Worm (Caenorhabditis elegans) whole organism, young adult: ENCODE measurements around the gene Y70C5A.2.

Experiments
- C06A6.2 ChIP-seq: fragments of 200-800 bp; sonication (Bioruptor generic); conservative IDR thresholded peaks from 2 replicates; pipeline ENCODE4 v1.3.6; 2022; ENCODE audit warnings: missing genetic modification characterization, missing compliant biosample characterization
- F33H1.4 ChIP-seq: fragments of 200-800 bp; sonication (Bioruptor generic); IDR thresholded peaks from 2 replicates; pipeline ENCODE4 v1.3.6; 2022; ENCODE audit warnings: missing genetic modification reagents, missing genetic modification characterization, missing compliant biosample characterization
- F37B4.10 ChIP-seq: fragments of 200-800 bp; sonication (Bioruptor generic); IDR thresholded peaks from 2 replicates; pipeline ENCODE4 v1.3.6; 2022; ENCODE audit warnings: missing genetic modification characterization, missing compliant biosample characterization
- F39B2.1 ChIP-seq: fragments of 200-800 bp; sonication (Bioruptor generic); IDR thresholded peaks from 2 replicates; pipeline ENCODE4 v1.3.6; 2022; ENCODE audit warnings: missing genetic modification reagents, missing genetic modification characterization, missing compliant biosample characterization
- F49E8.2 ChIP-seq: sonication (generic microtip); optimal IDR thresholded peaks from 3 replicates; lab custom pipeline; 2017; ENCODE audit warnings: missing genetic modification characterization, mild to moderate bottlenecking, missing compliant biosample characterization, antibody characterized with exemption, moderate library complexity; ENCODE audit not compliant: insufficient read depth
- F52B5.7 ChIP-seq: sonication (generic microtip); optimal IDR thresholded peaks from 2 replicates; lab custom pipeline; 2016; ENCODE audit warnings: mild to moderate bottlenecking, missing genetic modification characterization, missing compliant biosample characterization
- Y95B8A.8 ChIP-seq: fragments of 200-800 bp; sonication (Bioruptor generic); IDR thresholded peaks from 2 replicates; pipeline ENCODE4 v1.3.6; 2022; ENCODE audit warnings: missing genetic modification reagents, missing genetic modification characterization, missing compliant biosample characterization
- ama-1 ChIP-seq, 3 experiments: fragments of 150-350 bp in 1 of 3; sonication (generic microtip) in 2 of 3; optimal IDR thresholded peaks; 2 replicates each; lab custom pipeline; 2014 to 2018; ENCODE audit warnings: missing biosample characterization in 2 of 3, missing genetic modification characterization in 2 of 3, missing genetic modification reagents in 2 of 3
- aptf-3 ChIP-seq: fragments of 200-800 bp; sonication (Bioruptor generic); IDR thresholded peaks from 2 replicates; pipeline ENCODE4 v1.3.6; 2022; ENCODE audit warnings: missing genetic modification characterization, missing compliant biosample characterization
- atf-7 ChIP-seq: sonication (generic microtip); optimal IDR thresholded peaks from 2 replicates; lab custom pipeline; 2017; ENCODE audit warnings: mild to moderate bottlenecking, missing genetic modification characterization, missing compliant biosample characterization
- attf-3 ChIP-seq: fragments of 200-800 bp; sonication (Bioruptor generic); conservative IDR thresholded peaks from 2 replicates; pipeline ENCODE4 v1.3.6; 2022; ENCODE audit warnings: missing genetic modification reagents, missing genetic modification characterization, missing compliant biosample characterization
- cebp-1 ChIP-seq, 2 experiments: fragments of 200-800 bp in 1 of 2; sonication (Bioruptor generic) in 1 of 2; sonication (generic microtip) in 1 of 2; IDR thresholded peaks in 1 of 2; optimal IDR thresholded peaks in 1 of 2; 2 replicates each; pipeline versions ENCODE4 v1.3.6 to Lab custom; 2017 to 2022; ENCODE audit warnings: missing compliant biosample characterization in 2 of 2, missing genetic modification characterization in 2 of 2, mild to moderate bottlenecking in 1 of 2, missing genetic modification reagents in 1 of 2, moderate library complexity in 1 of 2
- cebp-2 ChIP-seq: fragments of 200-800 bp; sonication (Bioruptor generic); IDR thresholded peaks from 2 replicates; pipeline ENCODE4 v1.3.6; 2022; ENCODE audit warnings: missing genetic modification characterization, missing compliant biosample characterization
- ceh-100 ChIP-seq: fragments of 200-800 bp; sonication (Bioruptor generic); IDR thresholded peaks from 2 replicates; pipeline ENCODE4 v1.3.6; 2022; ENCODE audit warnings: missing genetic modification reagents, missing genetic modification characterization, missing compliant biosample characterization
- ceh-58 ChIP-seq: fragments of 200-800 bp; sonication (Bioruptor generic); IDR thresholded peaks from 2 replicates; pipeline ENCODE4 v1.3.6; 2022; ENCODE audit warnings: missing genetic modification characterization, missing compliant biosample characterization
- ceh-91 ChIP-seq: fragments of 200-800 bp; sonication (Bioruptor generic); IDR thresholded peaks from 2 replicates; pipeline ENCODE4 v1.3.6; 2022; ENCODE audit warnings: missing genetic modification reagents, missing genetic modification characterization, missing compliant biosample characterization
- chd-7 ChIP-seq: sonication (generic microtip); optimal IDR thresholded peaks from 2 replicates; lab custom pipeline; 2016; ENCODE audit warnings: mild to moderate bottlenecking, missing genetic modification characterization, moderate library complexity, missing compliant biosample characterization
- dpl-1 ChIP-seq: fragments of 150-350 bp; optimal IDR thresholded peaks from 2 replicates; lab custom pipeline; 2014; ENCODE audit warnings: missing biosample characterization, missing genetic modification reagents, missing genetic modification characterization
- efl-1 ChIP-seq: fragments of 150-350 bp; optimal IDR thresholded peaks from 2 replicates; lab custom pipeline; 2014; ENCODE audit warnings: missing biosample characterization, missing genetic modification reagents, missing genetic modification characterization
- egl-18 ChIP-seq: fragments of 200-800 bp; sonication (Bioruptor generic); IDR thresholded peaks from 2 replicates; pipeline ENCODE4 v1.3.6; 2022; ENCODE audit warnings: missing genetic modification reagents, missing genetic modification characterization, missing compliant biosample characterization
- egl-44 ChIP-seq: fragments of 200-800 bp; sonication (Bioruptor generic); IDR thresholded peaks from 2 replicates; pipeline ENCODE4 v1.3.6; 2022; ENCODE audit warnings: missing genetic modification reagents, missing genetic modification characterization, missing compliant biosample characterization
- hmg-1.2 ChIP-seq: fragments of 200-800 bp; sonication (Bioruptor generic); IDR thresholded peaks from 2 replicates; pipeline ENCODE4 v1.3.6; 2022; ENCODE audit warnings: missing genetic modification reagents, missing genetic modification characterization, missing compliant biosample characterization
- let-607 ChIP-seq, 2 experiments: fragments of 200-800 bp in 1 of 2; sonication (Bioruptor generic) in 1 of 2; sonication (generic microtip) in 1 of 2; optimal IDR thresholded peaks; 2 replicates each; lab custom pipeline; 2016 to 2018; ENCODE audit warnings: mild to moderate bottlenecking in 2 of 2, missing compliant biosample characterization in 2 of 2, missing genetic modification characterization in 2 of 2, moderate library complexity in 2 of 2, missing genotype in 1 of 2
- lsl-1 ChIP-seq: fragments of 200-800 bp; sonication (Bioruptor generic); optimal IDR thresholded peaks from 2 replicates; lab custom pipeline; 2018; ENCODE audit warnings: mild to moderate bottlenecking, missing genetic modification characterization, moderate library complexity, missing compliant biosample characterization
- lsy-27 ChIP-seq: sonication (generic microtip); optimal IDR thresholded peaks from 2 replicates; lab custom pipeline; 2017; ENCODE audit warnings: missing genetic modification characterization, mild to moderate bottlenecking, missing compliant biosample characterization, antibody characterized with exemption, missing genotype, borderline replicate concordance; ENCODE audit not compliant: insufficient read depth
- madf-3 ChIP-seq: fragments of 200-800 bp; sonication (Bioruptor generic); IDR thresholded peaks from 2 replicates; pipeline ENCODE4 v1.3.6; 2022; ENCODE audit warnings: missing genetic modification reagents, missing genetic modification characterization, missing compliant biosample characterization
- mcd-1 ChIP-seq: fragments of 200-800 bp; sonication (Bioruptor generic); IDR thresholded peaks from 2 replicates; pipeline ENCODE4 v1.3.6; 2022; ENCODE audit warnings: missing genetic modification reagents, missing genetic modification characterization, missing compliant biosample characterization
- mel-28 ChIP-seq: sonication (generic microtip); optimal IDR thresholded peaks from 2 replicates; lab custom pipeline; 2016; ENCODE audit warnings: borderline replicate concordance, mild to moderate bottlenecking, missing genetic modification characterization, missing compliant biosample characterization
- mxl-1 ChIP-seq: sonication (generic microtip); optimal IDR thresholded peaks from 2 replicates; lab custom pipeline; 2016; ENCODE audit warnings: missing genetic modification characterization, missing compliant biosample characterization
- nfya-1 ChIP-seq: sonication (generic microtip); optimal IDR thresholded peaks from 2 replicates; lab custom pipeline; 2017; ENCODE audit warnings: antibody characterized with exemption, missing compliant biosample characterization, missing genetic modification characterization, borderline replicate concordance; ENCODE audit not compliant: insufficient read depth
- rcor-1 ChIP-seq: fragments of 200-800 bp; sonication (Bioruptor generic); IDR thresholded peaks from 2 replicates; pipeline ENCODE4 v1.3.6; 2022; ENCODE audit warnings: missing genetic modification reagents, missing genetic modification characterization, missing compliant biosample characterization
- sea-2 ChIP-seq: fragments of 200-800 bp; sonication (Bioruptor generic); IDR thresholded peaks from 2 replicates; pipeline ENCODE4 v1.3.6; 2022; ENCODE audit warnings: missing genetic modification characterization, missing compliant biosample characterization
- snpc-3.4 ChIP-seq: sonication (generic microtip); optimal IDR thresholded peaks from 2 replicates; lab custom pipeline; 2017; ENCODE audit warnings: missing genetic modification characterization, mild to moderate bottlenecking, missing compliant biosample characterization, antibody characterized with exemption, moderate library complexity, missing genotype, missing genetic modification reagents
- snpc-4 ChIP-seq, 5 experiments: fragments of 150-350 bp in 1 of 5; sonication (generic microtip) in 4 of 5; optimal IDR thresholded peaks; 2 replicates each; lab custom pipeline; 2014 to 2018; ENCODE audit warnings: missing genetic modification characterization in 5 of 5, missing biosample characterization in 3 of 5, antibody characterized with exemption in 2 of 5, mild to moderate bottlenecking in 2 of 5, missing compliant biosample characterization in 2 of 5, missing genotype in 2 of 5, moderate library complexity in 2 of 5, missing genetic modification reagents in 1 of 5
- somi-1 ChIP-seq: fragments of 200-800 bp; sonication (Bioruptor generic); optimal IDR thresholded peaks from 2 replicates; lab custom pipeline; 2018; ENCODE audit warnings: mild to moderate bottlenecking, missing genetic modification characterization, missing compliant biosample characterization
- sptf-2 ChIP-seq: fragments of 200-800 bp; sonication (Bioruptor generic); optimal IDR thresholded peaks from 2 replicates; lab custom pipeline; 2018; ENCODE audit warnings: mild to moderate bottlenecking, missing genetic modification characterization, missing compliant biosample characterization
- tbp1 ChIP-seq: fragments of 200-800 bp; sonication (Bioruptor generic); optimal IDR thresholded peaks from 2 replicates; lab custom pipeline; 2018; ENCODE audit warnings: mild to moderate bottlenecking, missing genetic modification characterization, missing compliant biosample characterization
- ztf-28 ChIP-seq: fragments of 200-800 bp; sonication (Bioruptor generic); IDR thresholded peaks from 2 replicates; pipeline ENCODE4 v1.3.6; 2022; ENCODE audit warnings: missing genetic modification reagents, missing genetic modification characterization, missing compliant biosample characterization

Y70C5A.2 gene

DNA sequence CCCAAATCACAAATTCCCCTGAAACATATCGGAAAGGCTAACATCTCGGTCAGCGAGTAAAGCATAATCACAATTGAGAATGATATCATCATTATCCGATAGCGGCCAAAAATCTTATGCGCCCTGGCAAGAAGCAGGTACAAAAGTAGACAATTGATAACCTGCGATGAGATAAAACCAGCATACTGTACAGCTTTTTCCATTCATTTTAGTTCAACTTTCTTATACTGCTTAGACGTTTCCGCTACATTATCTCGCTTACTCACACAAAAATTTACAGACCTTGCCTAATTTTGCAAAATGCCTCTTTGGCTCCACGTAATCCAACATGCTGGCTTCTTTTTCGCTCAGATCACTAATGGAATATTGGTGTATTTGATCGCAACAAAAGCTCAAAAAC lies 40.0 kb downstream of the Y70C5A.2 start, which contains the start of gene str-150:
TSS of gene str-150 (plus strand) at position 301 of the 400 bp plus-strand sequence.
- TF ChIP-seq ztf-28 (GFP tag; lab: Robert Waterston, UW) (no peak), F39B2.1 (GFP tag; lab: Robert Waterston, UW) (no peak), ama-1 (optimal IDR thresholded peaks at IDR 0.05; lab: Kevin White, UChicago) (no peak), ama-1 (GFP tag; optimal IDR thresholded peaks at IDR 0.05; lab: Kevin White, UChicago) (no peak), lsy-27 (tag; lab: Kevin White, UChicago) (no peak), efl-1 (GFP tag; lab: Kevin White, UChicago) (no peak), egl-44 (no peak), hmg-1.2 (GFP tag; lab: Robert Waterston, UW) (no peak), mcd-1 (GFP tag; lab: Robert Waterston, UW) (no peak)

DNA sequence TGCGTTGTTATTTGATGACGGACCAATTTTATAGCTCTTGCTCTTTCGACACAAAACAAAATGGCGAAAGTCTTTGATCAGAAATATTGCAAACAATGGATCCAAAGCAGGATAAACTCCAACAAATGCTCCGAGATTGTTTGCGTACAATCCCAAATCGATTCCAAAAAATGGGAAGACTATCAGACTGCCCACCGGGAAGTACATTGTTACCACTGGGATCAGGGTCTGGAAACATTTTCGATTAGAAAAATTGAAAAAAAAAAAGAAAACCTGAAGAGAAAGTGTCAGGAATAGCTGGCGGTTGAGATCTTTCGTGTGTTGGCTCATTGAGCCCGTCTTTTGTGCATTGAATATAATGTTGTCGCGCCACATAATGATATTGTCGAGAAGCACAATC lies 42.0 kb downstream of the Y70C5A.2 start:
- TF ChIP-seq F33H1.4 (GFP tag; lab: Robert Waterston, UW), result no peak

DNA sequence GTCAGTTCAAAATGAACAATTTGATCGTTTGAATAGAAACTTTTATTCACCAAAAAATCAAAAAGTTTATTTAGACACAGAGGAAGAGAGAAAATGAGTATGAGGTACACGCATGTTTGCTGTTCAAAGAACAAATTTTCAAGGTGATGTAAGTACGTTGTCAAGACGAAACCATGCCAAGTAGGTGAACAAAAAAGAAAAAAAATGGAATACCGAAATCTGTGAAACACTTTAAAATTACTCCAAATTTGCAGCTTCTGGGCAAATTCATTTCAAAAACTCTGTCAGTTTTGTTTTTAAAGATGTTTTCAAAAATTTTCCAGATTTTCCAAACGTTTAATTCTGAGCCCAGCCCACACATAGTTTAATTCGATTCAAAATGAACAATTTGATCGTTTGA lies 42.6 kb downstream of the Y70C5A.2 start, which contains the start of gene nhr-271:
TSS of gene nhr-271 (minus strand) at position 101 of the 400 bp plus-strand sequence.
- TF ChIP-seq tbp1 (GFP tag; lab: Kevin White, UChicago) (no peak), hmg-1.2 (GFP tag; lab: Robert Waterston, UW) (no peak), snpc-4 (GFP tag; optimal IDR thresholded peaks at IDR 0.05; lab: Kevin White, UChicago) (no peak), snpc-4 (tag; optimal IDR thresholded peaks at IDR 0.05; lab: Kevin White, UChicago) (no peak)

DNA sequence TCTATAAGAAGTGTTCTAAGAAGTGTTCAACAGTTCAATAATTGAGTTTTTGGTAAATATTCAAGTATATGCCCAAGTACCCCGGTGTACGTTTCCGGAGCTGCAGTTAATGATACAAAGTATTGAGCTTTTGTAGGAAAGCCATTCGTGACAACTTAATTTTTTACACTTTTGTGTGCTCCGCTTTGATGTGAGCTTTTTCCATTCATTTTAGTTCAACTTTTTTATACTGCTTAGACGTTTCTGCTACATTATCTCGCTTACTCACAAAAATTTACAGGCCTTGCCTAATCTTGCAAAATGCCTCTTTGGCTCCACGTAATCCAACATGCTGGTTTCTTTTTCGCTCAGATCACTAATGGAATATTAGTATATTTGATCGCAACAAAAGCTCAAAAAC lies 47.1 kb downstream of the Y70C5A.2 start, which contains the start of gene str-151:
TSS of gene str-151 (plus strand) at position 301 of the 400 bp plus-strand sequence.
- TF ChIP-seq F49E8.2 (tag; lab: Kevin White, UChicago), result no peak
- no peak for TF ChIP-seq egl-18
- TF ChIP-seq efl-1 (GFP tag; lab: Kevin White, UChicago), result no peak
- TF ChIP-seq mxl-1 (tag; lab: Kevin White, UChicago), result no peak
- no peak for TF ChIP-seq Y95B8A.8 (GFP tag; lab: Robert Waterston, UW)
- TF ChIP-seq hmg-1.2 (GFP tag; lab: Robert Waterston, UW), result no peak
- no peak for TF ChIP-seq sea-2 (GFP tag; lab: Robert Waterston, UW)
- TF ChIP-seq mel-28, result no peak
- no peak for TF ChIP-seq snpc-3.4 (tag; lab: Kevin White, UChicago)
- no peak for TF ChIP-seq attf-3 (GFP tag; lab: Robert Waterston, UW)
- no peak for TF ChIP-seq ceh-100 (GFP tag; lab: Robert Waterston, UW)
- no peak for TF ChIP-seq madf-3
- no peak for TF ChIP-seq dpl-1 (GFP tag; lab: Kevin White, UChicago)
- no peak for TF ChIP-seq ceh-91 (GFP tag; lab: Robert Waterston, UW)
- no peak for TF ChIP-seq ceh-58 (GFP tag; lab: Robert Waterston, UW)
- no peak for TF ChIP-seq sptf-2 (GFP tag; lab: Kevin White, UChicago)
- no peak for TF ChIP-seq C06A6.2 (GFP tag; lab: Robert Waterston, UW)
- TF ChIP-seq lsl-1 (GFP tag; lab: Kevin White, UChicago), result no peak
- TF ChIP-seq aptf-3 (GFP tag; lab: Robert Waterston, UW), result no peak
- TF ChIP-seq let-607 (tag; optimal IDR thresholded peaks at IDR 0.05; lab: Kevin White, UChicago), result no peak

DNA sequence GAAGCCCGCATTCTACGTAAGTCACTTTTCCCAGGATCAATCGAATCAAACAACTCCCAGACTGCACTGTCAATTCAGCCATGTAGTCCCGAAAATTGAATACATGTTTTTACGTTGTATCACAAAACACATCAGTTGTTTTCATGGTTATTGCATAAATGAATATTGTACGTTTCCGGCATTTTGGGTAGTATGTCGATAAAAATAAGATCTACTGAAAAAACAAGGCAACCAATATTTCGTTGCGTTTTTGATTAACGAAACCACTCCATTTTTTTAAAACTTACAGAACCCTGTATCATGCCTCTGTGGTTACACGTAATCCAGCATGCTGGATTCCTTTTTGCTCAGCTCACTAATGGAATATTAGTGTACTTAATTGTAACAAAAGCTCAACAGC lies 49.8 kb downstream of the Y70C5A.2 start, which contains the start of gene str-149:
TSS of gene str-149 (plus strand) at position 301 of the 400 bp plus-strand sequence.
- no peak for TF ChIP-seq F49E8.2 (tag; lab: Kevin White, UChicago)
- no peak for TF ChIP-seq rcor-1
- no peak for TF ChIP-seq F37B4.10 (GFP tag; lab: Robert Waterston, UW)
- TF ChIP-seq F52B5.7 (tag; lab: Kevin White, UChicago), result no peak
- no peak for TF ChIP-seq lsl-1 (GFP tag; lab: Kevin White, UChicago)
- TF ChIP-seq atf-7 (tag; lab: Kevin White, UChicago), result no peak
- no peak for TF ChIP-seq cebp-1 (GFP tag; IDR thresholded peaks at IDR 0.05; lab: Robert Waterston, UW)
- no peak for TF ChIP-seq cebp-1 (tag; optimal IDR thresholded peaks at IDR 0.05; lab: Kevin White, UChicago)
- TF ChIP-seq ceh-58 (GFP tag; lab: Robert Waterston, UW), result no peak
- no peak for TF ChIP-seq somi-1 (GFP tag; lab: Kevin White, UChicago)
- TF ChIP-seq nfya-1, result no peak
- TF ChIP-seq attf-3 (GFP tag; lab: Robert Waterston, UW), result no peak
- TF ChIP-seq chd-7, result no peak
- no peak for TF ChIP-seq ama-1 (optimal IDR thresholded peaks at IDR 0.05; lab: Kevin White, UChicago)
- TF ChIP-seq ama-1 (GFP tag; optimal IDR thresholded peaks at IDR 0.05; lab: Kevin White, UChicago), result no peak
- no peak for TF ChIP-seq mxl-1 (tag; lab: Kevin White, UChicago)
- TF ChIP-seq cebp-2 (GFP tag; lab: Robert Waterston, UW), result no peak
- TF ChIP-seq tbp1 (GFP tag; lab: Kevin White, UChicago), result no peak
